Fruit fly (Drosophila melanogaster) whole organism, embryonic: ENCODE data around the gene Tollo.

ENCODE experiments used
- ATbp ChIP-seq: fragments of 200-800 bp; sonication (Bioruptor generic); optimal IDR thresholded peaks from 2 replicates; lab custom pipeline; 2017; ENCODE audit warnings: missing biosample characterization, mild to moderate bottlenecking, missing genetic modification characterization, missing genetic modification reagents
- BtbVII ChIP-seq: fragments of 200-800 bp; sonication (Bioruptor generic); optimal IDR thresholded peaks from 3 replicates; lab custom pipeline; 2017; ENCODE audit warnings: missing biosample characterization, mild to moderate bottlenecking, missing genetic modification characterization
- CG10267 ChIP-seq: fragments of 200-800 bp; sonication (Bioruptor generic); optimal IDR thresholded peaks from 2 replicates; lab custom pipeline; 2018; ENCODE audit warnings: missing biosample characterization, mild to moderate bottlenecking, missing genetic modification characterization, moderate library complexity
- CG10979 ChIP-seq: fragments of 200-800 bp; sonication (Bioruptor generic); optimal IDR thresholded peaks from 2 replicates; lab custom pipeline; 2018; ENCODE audit warnings: missing biosample characterization, mild to moderate bottlenecking, missing genetic modification characterization, moderate library complexity
- CG11504 ChIP-seq: fragments of 200-800 bp; sonication (Bioruptor generic); optimal IDR thresholded peaks from 3 replicates; lab custom pipeline; 2019; ENCODE audit warnings: missing biosample characterization, mild to moderate bottlenecking, missing genetic modification characterization, moderate library complexity
- CG11723 ChIP-seq: fragments of 200-800 bp; sonication (Bioruptor generic); optimal IDR thresholded peaks from 2 replicates; lab custom pipeline; 2017; ENCODE audit warnings: missing biosample characterization, mild to moderate bottlenecking, missing genetic modification characterization
- CG14710 ChIP-seq: fragments of 200-800 bp; sonication (Bioruptor generic); optimal IDR thresholded peaks from 3 replicates; lab custom pipeline; 2019; ENCODE audit warnings: missing biosample characterization, mild to moderate bottlenecking, missing genetic modification characterization, moderate library complexity
- CG17359 ChIP-seq: fragments of 200-800 bp; sonication (Bioruptor generic); optimal IDR thresholded peaks from 3 replicates; lab custom pipeline; 2018; ENCODE audit warnings: missing biosample characterization, mild to moderate bottlenecking, missing genetic modification characterization, moderate library complexity
- CG17361 ChIP-seq: fragments of 200-800 bp; sonication (Bioruptor generic); IDR thresholded peaks from 3 replicates; pipeline ENCODE4 v1.3.6; 2022; ENCODE audit warnings: missing biosample characterization, missing genetic modification characterization
- CG17385 ChIP-seq: fragments of 200-800 bp; sonication (Bioruptor generic); optimal IDR thresholded peaks from 3 replicates; lab custom pipeline; 2018; ENCODE audit warnings: missing biosample characterization, mild to moderate bottlenecking, missing genetic modification characterization
- CG18262 ChIP-seq: fragments of 200-800 bp; optimal IDR thresholded peaks from 3 replicates; lab custom pipeline; 2019; ENCODE audit warnings: missing biosample characterization, mild to moderate bottlenecking, missing genetic modification characterization, moderate library complexity
- CG32767 ChIP-seq: fragments of 200-800 bp; sonication (Bioruptor generic); IDR thresholded peaks from 2 replicates; pipeline ENCODE4 v1.3.6; 2022; ENCODE audit warnings: missing biosample characterization, missing genetic modification characterization
- CG4404 ChIP-seq: fragments of 200-800 bp; sonication (Bioruptor generic); IDR thresholded peaks from 2 replicates; pipeline ENCODE4 v1.3.6; 2022; ENCODE audit warnings: missing biosample characterization, missing genetic modification characterization
- CG4820 ChIP-seq: fragments of 200-800 bp; sonication (Bioruptor generic); optimal IDR thresholded peaks from 3 replicates; lab custom pipeline; 2016; ENCODE audit warnings: missing biosample characterization, missing genetic modification characterization
- CG7556 ChIP-seq: fragments of 200-800 bp; sonication (Bioruptor generic); optimal IDR thresholded peaks from 2 replicates; lab custom pipeline; 2017; ENCODE audit warnings: missing biosample characterization, mild to moderate bottlenecking, missing genetic modification characterization
- CG8089 ChIP-seq: fragments of 200-800 bp; sonication (Bioruptor generic); optimal IDR thresholded peaks from 3 replicates; lab custom pipeline; 2016; ENCODE audit warnings: missing biosample characterization, missing genetic modification characterization
- CG9797 ChIP-seq: fragments of 200-800 bp; sonication (Bioruptor generic); optimal IDR thresholded peaks from 3 replicates; lab custom pipeline; 2018; ENCODE audit warnings: missing biosample characterization, mild to moderate bottlenecking, missing genetic modification characterization
- CoRest ChIP-seq: fragments of 200-800 bp; sonication (Bioruptor generic); optimal IDR thresholded peaks from 3 replicates; lab custom pipeline; 2018; ENCODE audit warnings: missing biosample characterization, mild to moderate bottlenecking, missing genetic modification characterization, moderate library complexity
- D ChIP-seq, 2 experiments: fragments of 200-800 bp in 1 of 2; fragments of >200 bp in 1 of 2; sonication (Bioruptor generic) in 1 of 2; optimal IDR thresholded peaks; 2 replicates in 1 of 2; 3 replicates in 1 of 2; lab custom pipeline; 2017; ENCODE audit warnings: mild to moderate bottlenecking in 1 of 2, missing biosample characterization in 1 of 2, missing genetic modification characterization in 1 of 2, missing genetic modification reagents in 1 of 2
- E2f2 ChIP-seq: fragments of 200-800 bp; sonication (Bioruptor generic); IDR thresholded peaks from 2 replicates; pipeline ENCODE4 v1.3.6; 2022; ENCODE audit warnings: missing biosample characterization, missing genetic modification characterization
- Ets65A ChIP-seq: fragments of 200-800 bp; sonication (Bioruptor generic); peaks from one replicate; lab custom pipeline; 2016; ENCODE audit warnings: missing biosample characterization, missing genetic modification characterization
- HLH3B ChIP-seq: fragments of 200-800 bp; sonication (Bioruptor generic); IDR thresholded peaks from 2 replicates; pipeline ENCODE4 v1.3.6; 2022; ENCODE audit warnings: missing biosample characterization, missing genetic modification characterization
- Hand ChIP-seq: fragments of 200-800 bp; sonication (Bioruptor generic); optimal IDR thresholded peaks from 2 replicates; lab custom pipeline; 2017; ENCODE audit warnings: mild to moderate bottlenecking, missing biosample characterization, missing genetic modification reagents, missing genetic modification characterization
- Hey ChIP-seq: fragments of 200-800 bp; sonication (Bioruptor generic); optimal IDR thresholded peaks from 3 replicates; lab custom pipeline; 2018; ENCODE audit warnings: missing biosample characterization, mild to moderate bottlenecking, missing genetic modification characterization
- Hmx ChIP-seq: fragments of 200-800 bp; sonication (Bioruptor generic); optimal IDR thresholded peaks from 2 replicates; lab custom pipeline; 2016; ENCODE audit warnings: missing biosample characterization, missing genetic modification characterization
- Hr3 ChIP-seq: fragments of 200-800 bp; sonication (Bioruptor generic); optimal IDR thresholded peaks from 3 replicates; lab custom pipeline; 2016; ENCODE audit warnings: missing biosample characterization, missing genetic modification characterization
- Hr51 ChIP-seq, 2 experiments: fragments of 200-800 bp; sonication (Bioruptor generic); optimal IDR thresholded peaks; 2 replicates in 1 of 2; 3 replicates in 1 of 2; lab custom pipeline; 2016 to 2018; ENCODE audit warnings: missing biosample characterization in 2 of 2, missing genetic modification characterization in 2 of 2, mild to moderate bottlenecking in 1 of 2, moderate library complexity in 1 of 2
- Med ChIP-seq: fragments of 200-800 bp; sonication (Bioruptor generic); peaks from one replicate; lab custom pipeline; 2016; ENCODE audit warnings: missing biosample characterization, missing genetic modification characterization, mild to moderate bottlenecking, inconsistent platforms, moderate library complexity
- Optix ChIP-seq: fragments of 200-800 bp; sonication (Bioruptor generic); IDR thresholded peaks from 3 replicates; pipeline ENCODE4 v1.3.6; 2022; ENCODE audit warnings: missing biosample characterization, missing genetic modification characterization
- PHDP ChIP-seq: fragments of 200-800 bp; sonication (Bioruptor generic); optimal IDR thresholded peaks from 3 replicates; lab custom pipeline; 2018; ENCODE audit warnings: missing biosample characterization, mild to moderate bottlenecking, missing genetic modification characterization, moderate library complexity
- Sox102F ChIP-seq: fragments of 200-800 bp; sonication (Bioruptor generic); optimal IDR thresholded peaks from 2 replicates; lab custom pipeline; 2018; ENCODE audit warnings: missing biosample characterization, mild to moderate bottlenecking, missing genetic modification characterization, moderate library complexity
- Vsx1 ChIP-seq: fragments of 200-800 bp; sonication (Bioruptor generic); optimal IDR thresholded peaks from 2 replicates; lab custom pipeline; 2017; ENCODE audit warnings: missing biosample characterization, mild to moderate bottlenecking, missing genetic modification characterization, missing genetic modification reagents
- Xrp1 ChIP-seq: fragments of 200-800 bp; sonication (Bioruptor generic); IDR thresholded peaks from 2 replicates; pipeline ENCODE4 v1.3.6; 2022; ENCODE audit warnings: missing biosample characterization, missing genetic modification characterization
- abd-A ChIP-seq: fragments of 200-800 bp; sonication (Bioruptor generic); optimal IDR thresholded peaks from 3 replicates; lab custom pipeline; 2019; ENCODE audit warnings: missing biosample characterization, mild to moderate bottlenecking, missing genetic modification characterization, moderate library complexity
- bab2 ChIP-seq: fragments of 200-800 bp; sonication (Bioruptor generic); optimal IDR thresholded peaks from 2 replicates; lab custom pipeline; 2016; ENCODE audit warnings: missing biosample characterization, missing genetic modification characterization
- bigmax ChIP-seq: fragments of 200-800 bp; sonication (Bioruptor generic); optimal IDR thresholded peaks from 2 replicates; lab custom pipeline; 2018; ENCODE audit warnings: missing biosample characterization, mild to moderate bottlenecking, missing genetic modification characterization
- dmrt99B ChIP-seq: fragments of 200-800 bp; sonication (Bioruptor generic); optimal IDR thresholded peaks from 2 replicates; lab custom pipeline; 2018; ENCODE audit warnings: missing biosample characterization, mild to moderate bottlenecking, missing genetic modification characterization, moderate library complexity
- fd3F ChIP-seq: fragments of 200-800 bp; sonication (Bioruptor generic); optimal IDR thresholded peaks from 2 replicates; lab custom pipeline; 2018; ENCODE audit warnings: missing biosample characterization, mild to moderate bottlenecking, missing genetic modification characterization, moderate library complexity
- gem ChIP-seq: fragments of 200-800 bp; sonication (Bioruptor generic); optimal IDR thresholded peaks from 2 replicates; lab custom pipeline; 2019; ENCODE audit warnings: missing biosample characterization, mild to moderate bottlenecking, missing genetic modification characterization, moderate library complexity
- lab ChIP-seq: fragments of 200-800 bp; sonication (Bioruptor generic); optimal IDR thresholded peaks from 3 replicates; lab custom pipeline; 2017; ENCODE audit warnings: missing biosample characterization, missing genetic modification characterization, mild to moderate bottlenecking, moderate library complexity, missing genetic modification reagents
- lmd ChIP-seq: fragments of 200-800 bp; sonication (Bioruptor generic); IDR thresholded peaks from 2 replicates; pipeline ENCODE4 v1.3.6; 2022; ENCODE audit warnings: missing biosample characterization, missing genetic modification characterization
- mirr ChIP-seq: fragments of 200-800 bp; sonication (Bioruptor generic); optimal IDR thresholded peaks from 3 replicates; lab custom pipeline; 2018; ENCODE audit warnings: missing biosample characterization, mild to moderate bottlenecking, missing genetic modification characterization
- phol ChIP-seq: fragments of 200-800 bp; sonication (Bioruptor generic); optimal IDR thresholded peaks from 3 replicates; lab custom pipeline; 2018; ENCODE audit warnings: missing biosample characterization, mild to moderate bottlenecking, missing genetic modification characterization, moderate library complexity
- ranshi ChIP-seq: fragments of 200-800 bp; sonication (Bioruptor generic); IDR thresholded peaks from 2 replicates; pipeline ENCODE4 v1.3.6; 2022; ENCODE audit warnings: missing biosample characterization, missing genetic modification characterization
- sd ChIP-seq: fragments of 200-800 bp; sonication (Bioruptor generic); optimal IDR thresholded peaks from 3 replicates; lab custom pipeline; 2018; ENCODE audit warnings: missing biosample characterization, mild to moderate bottlenecking, missing genetic modification characterization, moderate library complexity
- trem ChIP-seq: fragments of 200-800 bp; optimal IDR thresholded peaks from 3 replicates; lab custom pipeline; 2019; ENCODE audit warnings: missing biosample characterization, mild to moderate bottlenecking, missing genetic modification characterization, moderate library complexity
- unpg ChIP-seq: fragments of 200-800 bp; sonication (Bioruptor generic); optimal IDR thresholded peaks from 3 replicates; lab custom pipeline; 2018; ENCODE audit warnings: missing biosample characterization, mild to moderate bottlenecking, missing genetic modification characterization, moderate library complexity
- zf30C ChIP-seq: fragments of 200-800 bp; sonication (Bioruptor generic); optimal IDR thresholded peaks from 3 replicates; lab custom pipeline; 2018; ENCODE audit warnings: missing biosample characterization, mild to moderate bottlenecking, missing genetic modification characterization

The Tollo gene

dm6 chr3L:15275469-15276153 lies 40.2 kb downstream of the Tollo start (continued):
- TF ChIP-seq abd-A (tag; lab: Kevin White, UChicago): peak; percentile 75
- peak in 1 of 2 experiments; percentile 78 for TF ChIP-seq Hr51 (GFP tag; optimal IDR thresholded peaks at IDR 0.05; lab: Kevin White, UChicago)
- peak; percentile 39 for TF ChIP-seq unpg
- peak; percentile 42; the same call in 2 of the 3 replicates for TF ChIP-seq CG17361
- TF ChIP-seq CG17359 (tag; lab: Kevin White, UChicago): peak; percentile 56
- TF ChIP-seq zf30C (GFP tag; lab: Kevin White, UChicago): peak; percentile 44
- TF ChIP-seq CG14710 (tag; lab: Kevin White, UChicago): peak; percentile 50
- TF ChIP-seq fd3F (GFP tag; lab: Kevin White, UChicago): no peak
- TF ChIP-seq mirr (GFP tag; lab: Kevin White, UChicago): no peak
- TF ChIP-seq CG4820 (GFP tag; lab: Kevin White, UChicago): no peak
- no peak for TF ChIP-seq Hmx
- TF ChIP-seq CG17385 (GFP tag; lab: Kevin White, UChicago): peak; percentile 11
- TF ChIP-seq dmrt99B: peak; percentile 44
- peak; percentile 14 for TF ChIP-seq lab (GFP tag; lab: Kevin White, UChicago)
- no peak for TF ChIP-seq Optix (GFP tag; lab: Robert Waterston, UW)
- TF ChIP-seq HLH3B (GFP tag; lab: Robert Waterston, UW): 0 out of 2 replicates have a peak, but pooled peaks have one; percentile 11
- TF ChIP-seq trem (tag; lab: Kevin White, UChicago): peak; percentile 11
- peak; percentile 44 for TF ChIP-seq Sox102F (GFP tag; lab: Kevin White, UChicago)
- TF ChIP-seq sd (tag; lab: Kevin White, UChicago): peak; percentile 25
- TF ChIP-seq CG11504 (tag; lab: Kevin White, UChicago): peak; percentile 63
- TF ChIP-seq Med (GFP tag; lab: Kevin White, UChicago): peak; percentile 3
- no peak for TF ChIP-seq CG8089 (GFP tag; lab: Kevin White, UChicago)
- peak; percentile 45 for TF ChIP-seq Hey (tag; lab: Kevin White, UChicago)
- TF ChIP-seq CG18262 (tag; lab: Kevin White, UChicago): peak; percentile 39
- TF ChIP-seq Hr3 (GFP tag; lab: Kevin White, UChicago): peak; percentile 22
- peak; percentile 72 for TF ChIP-seq gem (tag; lab: Kevin White, UChicago)
- no peak for TF ChIP-seq CG11723
- TF ChIP-seq PHDP (tag; lab: Kevin White, UChicago): peak; percentile 67
- no peak for TF ChIP-seq CG4404 (GFP tag; lab: Robert Waterston, UW)
- peak; percentile 3 for TF ChIP-seq Vsx1 (GFP tag; lab: Kevin White, UChicago)
- no peak for TF ChIP-seq bab2 (GFP tag; lab: Kevin White, UChicago)
- peak; percentile 67 for TF ChIP-seq CoRest (tag; lab: Kevin White, UChicago)
- TF ChIP-seq CG10979: peak; percentile 43
- peak; percentile 19; the same call in 1 of the 2 replicates for TF ChIP-seq E2f2
- TF ChIP-seq lmd: 0 out of 2 replicates have a peak, but pooled peaks have one; percentile 10
- no peak for TF ChIP-seq bigmax (GFP tag; lab: Kevin White, UChicago)
- TF ChIP-seq CG7556: peak; percentile 70
- no peak for TF ChIP-seq CG9797 (GFP tag; lab: Kevin White, UChicago)
- TF ChIP-seq Ets65A (GFP tag; lab: Kevin White, UChicago): peak; percentile 89
- peak; percentile 45; the same call in 1 of the 2 replicates for TF ChIP-seq Xrp1
- no peak for TF ChIP-seq Hand (GFP tag; lab: Kevin White, UChicago)
- peak; percentile 2 for TF ChIP-seq BtbVII (GFP tag; lab: Kevin White, UChicago)
- 0 out of 2 replicates have a peak, but pooled peaks have one; percentile 9 for TF ChIP-seq ranshi
- TF ChIP-seq phol (tag; lab: Kevin White, UChicago): peak; percentile 39
- TF ChIP-seq ATbp (GFP tag; lab: Kevin White, UChicago): peak; percentile 34
- TF ChIP-seq CG32767 (GFP tag; lab: Robert Waterston, UW): no peak
- TF ChIP-seq D (optimal IDR thresholded peaks at IDR 0.05; lab: Kevin White, UChicago): no peak
- peak; percentile 27 for TF ChIP-seq D (GFP tag; optimal IDR thresholded peaks at IDR 0.05; lab: Kevin White, UChicago)
- TF ChIP-seq CG10267 (tag; lab: Kevin White, UChicago): peak; percentile 37
